Worm (Caenorhabditis elegans) whole organism, L1 larva: ENCODE measurements around the gene D2085.7.

Experiments used
- ceh-8 ChIP-seq: fragments of 200-800 bp; sonication (Bioruptor generic); optimal IDR thresholded peaks from 2 replicates; lab custom pipeline; 2018; ENCODE audit warnings: mild to moderate bottlenecking, missing genetic modification characterization, moderate library complexity, missing compliant biosample characterization
- elt-3 ChIP-seq, 6 experiments: fragments of 150-350 bp in 1 of 6; sonication (generic microtip); optimal IDR thresholded peaks; 2 replicates each; lab custom pipeline; 2017 to 2018; ENCODE audit warnings: missing biosample characterization in 6 of 6, missing genetic modification characterization in 6 of 6, inconsistent platforms in 1 of 6
- mep-1 ChIP-seq: fragments of 150-350 bp; optimal IDR thresholded peaks from 2 replicates; lab custom pipeline; 2014; ENCODE audit warnings: missing biosample characterization, missing genetic modification characterization
- nhr-12 ChIP-seq: sonication (generic microtip); optimal IDR thresholded peaks from 2 replicates; lab custom pipeline; 2017; ENCODE audit warnings: missing biosample characterization, missing genetic modification characterization
- nhr-85 ChIP-seq: sonication (generic microtip); peaks from one replicate; lab custom pipeline; 2016; ENCODE audit warnings: missing genetic modification characterization, inconsistent platforms, missing compliant biosample characterization
- pax-3 ChIP-seq: fragments of 200-800 bp; sonication (Bioruptor generic); optimal IDR thresholded peaks from 2 replicates; lab custom pipeline; 2018; ENCODE audit warnings: mild to moderate bottlenecking, missing genetic modification characterization, moderate library complexity, missing compliant biosample characterization
- pqm-1 ChIP-seq: sonication (generic microtip); optimal IDR thresholded peaks from 3 replicates; lab custom pipeline; 2017; ENCODE audit warnings: missing biosample characterization, missing genetic modification characterization
- snpc-4 ChIP-seq: fragments of 150-350 bp; optimal IDR thresholded peaks from 2 replicates; lab custom pipeline; 2014; ENCODE audit warnings: missing biosample characterization, missing genetic modification characterization
- sox-4 ChIP-seq: sonication (generic microtip); optimal IDR thresholded peaks from 2 replicates; lab custom pipeline; 2016; ENCODE audit warnings: missing genetic modification characterization, missing compliant biosample characterization

DNA sequence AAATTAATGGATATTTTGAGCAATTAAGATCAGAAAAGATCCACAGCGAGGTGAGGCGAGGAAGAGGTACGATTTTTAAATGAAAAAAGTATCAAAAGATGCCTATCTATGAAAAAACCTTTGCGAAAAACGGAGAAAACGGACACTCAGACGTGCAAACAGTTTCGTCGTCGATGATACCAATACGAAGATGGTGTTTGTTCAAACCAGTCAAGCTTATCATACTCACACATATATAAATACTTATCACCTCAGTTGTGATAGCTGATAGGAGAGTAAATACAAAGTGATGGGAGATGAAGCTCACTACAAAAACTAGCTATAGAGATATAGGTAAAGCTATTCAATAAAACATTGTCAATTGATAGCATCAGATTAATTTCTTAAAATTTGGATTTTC is 38.6 kb downstream of the D2085.7 start:
- TF ChIP-seq pqm-1 (tag; lab: Kevin White, UChicago) (no peak), nhr-85 (tag; lab: Kevin White, UChicago) (no peak), nhr-12 (tag; lab: Kevin White, UChicago) (no peak), pax-3 (tag; lab: Kevin White, UChicago) (no peak), sox-4 (tag; lab: Kevin White, UChicago) (no peak), elt-3 (tag; optimal IDR thresholded peaks at IDR 0.05; lab: Kevin White, UChicago) (no peak), snpc-4 (tag; lab: Kevin White, UChicago) (no peak), mep-1 (tag; lab: Kevin White, UChicago) (no peak), ceh-8 (GFP tag; lab: Kevin White, UChicago) (no peak)
